Fruit fly (Drosophila melanogaster): ENCODE results near the gene CG32264.

Gene CG32264

DNA sequence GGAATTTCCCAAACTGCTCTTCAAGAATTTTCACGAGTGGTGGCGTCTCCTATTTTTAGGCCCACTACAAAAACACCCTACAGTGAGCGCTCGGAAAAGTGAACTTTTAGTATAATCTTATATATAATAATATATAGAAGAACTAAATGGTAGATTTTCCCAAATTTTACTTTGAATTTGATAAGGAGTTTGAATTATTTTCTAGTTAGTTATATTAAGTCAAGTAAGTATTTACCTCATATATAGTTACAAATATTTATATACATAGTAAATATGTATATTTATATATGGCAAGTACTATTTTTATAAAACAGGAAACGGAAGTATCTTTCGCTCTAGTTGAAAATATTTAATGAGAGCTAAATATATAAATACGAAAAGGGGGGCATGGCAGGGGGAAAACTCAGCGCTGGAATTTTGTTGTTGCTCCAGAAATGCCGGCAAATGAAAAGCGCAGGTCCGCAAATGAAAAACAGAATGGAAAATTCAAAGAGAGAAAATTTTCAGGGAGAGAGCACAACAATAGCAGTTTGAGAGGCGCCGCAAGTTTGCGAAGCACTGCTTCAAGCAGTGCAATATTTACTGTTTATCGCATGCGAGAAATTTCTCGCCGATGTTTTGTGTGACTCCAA lies 17.4 kb downstream of the CG32264 start (continued):
- no peak for TF ChIP-seq en (GFP tag; optimal IDR thresholded peaks at IDR 0.05)
- TF ChIP-seq ERR (GFP tag; optimal IDR thresholded peaks at IDR 0.05): no peak
- TF ChIP-seq Opbp (GFP tag; IDR thresholded peaks at IDR 0.05; ENCODE audit: partially characterized antibody): peak; percentile 79
- peak; percentile 14 for TF ChIP-seq Meics (GFP tag; optimal IDR thresholded peaks at IDR 0.05)
- TF ChIP-seq nmo (GFP tag; optimal IDR thresholded peaks at IDR 0.05): peak; percentile 20
- TF ChIP-seq cas (GFP tag; IDR thresholded peaks at IDR 0.05): no peak
- no peak for TF ChIP-seq p53 (GFP tag; optimal IDR thresholded peaks at IDR 0.05)
- TF ChIP-seq bigmax (GFP tag; optimal IDR thresholded peaks at IDR 0.05): no peak
- no peak for TF ChIP-seq HLHmδ (GFP tag; optimal IDR thresholded peaks at IDR 0.05)
- peak; percentile 33 for TF ChIP-seq CG13894 (tag; optimal IDR thresholded peaks at IDR 0.05)
- no peak for TF ChIP-seq CG9876 (GFP tag; optimal IDR thresholded peaks at IDR 0.05)
- TF ChIP-seq crp (GFP tag; optimal IDR thresholded peaks at IDR 0.05): no peak
- peak; percentile 66 for TF ChIP-seq CG17568 (GFP tag; optimal IDR thresholded peaks at IDR 0.05)
- TF ChIP-seq klu (GFP tag; IDR thresholded peaks at IDR 0.05): no peak
- TF ChIP-seq CG6689 (GFP tag; IDR thresholded peaks at IDR 0.05): no peak
- TF ChIP-seq fru (optimal IDR thresholded peaks at IDR 0.05): no peak
- TF ChIP-seq CG10147 (GFP tag; optimal IDR thresholded peaks at IDR 0.05): no peak
- no peak for TF ChIP-seq CG10565 (GFP tag; optimal IDR thresholded peaks at IDR 0.05)
- peak; percentile 66 for TF ChIP-seq gcm (GFP tag; optimal IDR thresholded peaks at IDR 0.05)
- peak; percentile 52 for TF ChIP-seq CG10267 (tag; optimal IDR thresholded peaks at IDR 0.05)
- no peak for TF ChIP-seq CG33213 (GFP tag; optimal IDR thresholded peaks at IDR 0.05)
- TF ChIP-seq Hr39 (optimal IDR thresholded peaks at IDR 0.05): no peak
- TF ChIP-seq tx (GFP tag; optimal IDR thresholded peaks at IDR 0.05): no peak
- TF ChIP-seq tll (GFP tag; optimal IDR thresholded peaks at IDR 0.05): no peak
- TF ChIP-seq Xrp1 (GFP tag; IDR thresholded peaks at IDR 0.05): peak; percentile 9; the same call in 1 of the 2 replicates
- peak; percentile 70 for TF ChIP-seq nerfin-2 (GFP tag; IDR thresholded peaks at IDR 0.05; ENCODE audit: partially characterized antibody)
- TF ChIP-seq nerfin-1 (tag; optimal IDR thresholded peaks at IDR 0.05): peak; percentile 90
- TF ChIP-seq crol (GFP tag; IDR thresholded peaks at IDR 0.05): peak; percentile 79
- TF ChIP-seq Ptx1 (GFP tag; IDR thresholded peaks at IDR 0.05): 0 out of 2 replicates have a peak, but pooled peaks have one; percentile 6
- no peak for TF ChIP-seq tgo (GFP tag; IDR thresholded peaks at IDR 0.05)
- no peak for TF ChIP-seq CG12942 (GFP tag; optimal IDR thresholded peaks at IDR 0.05)
- TF ChIP-seq CG2129 (GFP tag; IDR thresholded peaks at IDR 0.05; ENCODE audit: partially characterized antibody): no peak
- TF ChIP-seq gfzf (GFP tag; optimal IDR thresholded peaks at IDR 0.05): no peak
- peak; percentile 83 for TF ChIP-seq CG6854 (GFP tag; optimal IDR thresholded peaks at IDR 0.05)
- TF ChIP-seq Deaf1 (tag; optimal IDR thresholded peaks at IDR 0.05): peak; percentile 7
- no peak for TF ChIP-seq exex (tag; optimal IDR thresholded peaks at IDR 0.05)
- peak; percentile 4 for TF ChIP-seq her (GFP tag; optimal IDR thresholded peaks at IDR 0.05)
- peak; percentile 42 for TF ChIP-seq Asciz (GFP tag; optimal IDR thresholded peaks at IDR 0.05)
- no peak for TF ChIP-seq Sin3A (optimal IDR thresholded peaks at IDR 0.05)
- TF ChIP-seq gsb-n (tag; optimal IDR thresholded peaks at IDR 0.05): peak; percentile 51
- TF ChIP-seq Rx (GFP tag; IDR thresholded peaks at IDR 0.05): peak; percentile 12; the same call in 1 of the 2 replicates
- no peak for TF ChIP-seq CG4820 (GFP tag; optimal IDR thresholded peaks at IDR 0.05)
- TF ChIP-seq Dll (GFP tag; IDR thresholded peaks at IDR 0.05; ENCODE audit: partially characterized antibody): 0 out of 4 replicates have a peak, but pooled peaks have one; percentile 56
- no peak for TF ChIP-seq CG14050 (GFP tag; IDR thresholded peaks at IDR 0.05)
- TF ChIP-seq CG10979 (tag; optimal IDR thresholded peaks at IDR 0.05): peak; percentile 27
- TF ChIP-seq Antp (GFP tag; optimal IDR thresholded peaks at IDR 0.05): no peak
- peak; percentile 42 for TF ChIP-seq CG8388 (GFP tag; optimal IDR thresholded peaks at IDR 0.05)
- TF ChIP-seq CG10654 (GFP tag; optimal IDR thresholded peaks at IDR 0.05): no peak
- no peak for TF ChIP-seq ara (GFP tag; IDR thresholded peaks at IDR 0.05)
- TF ChIP-seq lmd (GFP tag; IDR thresholded peaks at IDR 0.05): no peak
